Fruit fly (Drosophila melanogaster) S2 (cell line): Measurements from ENCODE around the gene CG12608.

Source experiments
- CG8478 ChIP-seq: fragments of >200 bp; optimal IDR thresholded peaks from 2 replicates; lab custom pipeline; 2018
- CTCF ChIP-seq, 2 experiments: fragments of >200 bp; optimal IDR thresholded peaks; 2 replicates each; lab custom pipeline; 2018

The CG12608 gene

DNA sequence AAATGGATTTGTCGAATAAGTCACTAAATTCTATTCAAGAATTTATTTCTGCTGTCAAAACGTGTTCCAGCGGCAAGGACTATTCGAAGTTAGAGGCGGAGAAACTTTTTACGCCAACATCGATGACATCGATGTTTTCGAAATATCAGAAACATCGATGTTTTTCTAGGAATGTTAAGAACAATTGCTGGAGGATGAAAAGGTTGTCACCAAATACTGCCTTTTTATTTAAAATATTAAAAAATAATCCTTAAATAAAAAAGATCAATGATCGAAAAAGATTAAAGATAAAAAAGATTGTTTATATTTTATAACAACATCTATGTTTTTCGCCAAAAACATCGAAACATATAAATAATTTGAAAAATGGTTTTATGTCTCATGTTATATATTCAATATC is 2.4 kb downstream of the CG12608 start, which contains the start of gene CG9123:
Gene CG9123 (minus strand): TSS at position 101 of the 400 bp plus-strand sequence.
- no peak for TF ChIP-seq CTCF (optimal IDR thresholded peaks at IDR 0.05; lab: Kevin White, UChicago)

DNA sequence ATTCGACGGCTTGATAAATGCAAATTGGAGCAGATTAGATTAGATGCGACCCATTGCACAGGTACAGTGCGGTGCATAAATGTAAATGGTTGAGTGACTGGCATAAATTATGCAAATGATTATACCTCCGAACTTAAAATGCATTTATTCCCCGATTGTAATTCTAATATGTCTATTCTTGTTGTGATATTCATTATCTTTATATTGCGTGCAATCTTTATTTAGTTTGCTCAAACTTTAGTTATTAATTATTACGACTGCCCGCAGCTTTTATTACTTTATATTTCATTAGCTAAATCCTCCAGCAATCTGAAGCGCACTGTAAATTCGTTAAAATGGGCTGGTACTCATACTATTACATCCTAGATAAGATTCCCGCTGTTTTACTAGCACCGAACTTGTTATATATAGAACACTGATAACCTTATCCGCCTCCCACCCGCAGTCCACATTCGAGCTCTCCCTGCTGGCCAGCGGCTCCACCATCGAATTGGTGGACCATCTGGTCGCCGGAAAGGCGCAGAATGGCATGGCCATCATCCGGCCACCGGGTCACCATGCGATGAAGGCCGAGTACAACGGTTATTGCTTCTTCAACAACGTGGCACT is 8.5 kb downstream of the CG12608 start:
- no peak for TF ChIP-seq CTCF (optimal IDR thresholded peaks at IDR 0.05; lab: Kevin White, UChicago)
- no peak for TF ChIP-seq CG8478 (lab: Kevin White, UChicago)

DNA sequence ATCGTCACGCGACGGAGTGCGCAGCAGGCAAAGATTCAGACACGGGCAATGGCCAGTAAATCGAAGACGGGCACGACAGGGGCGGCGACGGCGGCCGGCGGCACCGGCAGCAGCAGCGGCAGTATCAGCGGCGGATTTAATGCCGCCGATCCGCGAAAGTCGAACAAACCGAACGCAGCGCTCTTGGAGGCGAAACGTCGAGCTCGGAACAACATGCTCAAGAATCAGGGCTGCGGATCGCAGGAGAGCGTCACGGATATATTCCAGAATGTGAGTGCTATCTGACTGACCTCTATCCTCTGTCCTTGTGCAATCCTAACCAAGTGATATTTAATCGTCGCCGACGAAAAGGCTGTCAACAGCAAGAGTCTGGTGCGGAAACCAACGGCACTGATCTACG is 9.4 kb downstream of the CG12608 start:
- TF ChIP-seq CG8478 (lab: Kevin White, UChicago): no peak
- no peak for TF ChIP-seq CTCF (optimal IDR thresholded peaks at IDR 0.05; lab: Kevin White, UChicago)

DNA sequence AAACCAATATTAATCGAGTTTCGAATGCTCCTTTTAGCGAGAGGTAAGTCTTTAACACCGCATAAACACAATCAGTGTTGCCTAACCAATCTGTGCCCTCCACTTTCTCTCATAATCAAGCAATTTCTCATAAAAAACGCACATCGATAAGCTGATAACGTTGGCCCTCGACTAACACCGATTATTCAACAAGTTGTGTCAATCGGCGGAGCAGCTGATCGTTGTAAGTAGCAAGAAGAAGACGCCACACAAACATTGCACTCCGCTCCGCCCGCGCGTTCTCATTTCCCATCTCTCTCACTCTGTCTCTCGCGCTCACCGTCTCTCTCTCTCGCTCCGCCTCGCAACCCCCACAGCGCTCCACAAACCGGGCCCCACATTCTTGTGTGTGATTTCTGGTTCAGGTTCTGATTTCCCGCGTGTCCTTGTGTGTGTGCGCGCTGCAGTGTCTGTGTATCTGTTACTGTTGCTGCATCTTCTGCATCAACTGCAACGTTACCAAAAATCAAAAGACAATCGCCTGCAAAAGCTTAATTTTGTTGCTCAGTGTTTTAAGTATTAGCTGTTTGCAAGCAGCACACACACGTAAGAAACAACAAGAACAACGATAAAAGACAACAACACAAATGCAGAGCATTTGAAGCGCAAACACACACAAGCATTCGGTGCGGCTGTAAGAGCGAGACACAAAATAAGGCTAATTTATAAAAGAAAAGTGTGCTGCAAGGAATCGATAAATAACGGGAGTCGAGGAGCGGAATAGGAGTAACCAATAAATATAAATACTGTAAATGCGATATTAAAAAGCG is 11.2 kb downstream of the CG12608 start, which contains the start of the genes CG9114 and HDAC6:
Gene CG9114 (minus strand): TSS at position 89 of the 809 bp plus-strand sequence.
Gene HDAC6 (plus strand): TSS at position 245 of the 809 bp plus-strand sequence.
- TF ChIP-seq CG8478 (lab: Kevin White, UChicago) (no peak), CTCF (optimal IDR thresholded peaks at IDR 0.05; lab: Kevin White, UChicago) (no peak)

DNA sequence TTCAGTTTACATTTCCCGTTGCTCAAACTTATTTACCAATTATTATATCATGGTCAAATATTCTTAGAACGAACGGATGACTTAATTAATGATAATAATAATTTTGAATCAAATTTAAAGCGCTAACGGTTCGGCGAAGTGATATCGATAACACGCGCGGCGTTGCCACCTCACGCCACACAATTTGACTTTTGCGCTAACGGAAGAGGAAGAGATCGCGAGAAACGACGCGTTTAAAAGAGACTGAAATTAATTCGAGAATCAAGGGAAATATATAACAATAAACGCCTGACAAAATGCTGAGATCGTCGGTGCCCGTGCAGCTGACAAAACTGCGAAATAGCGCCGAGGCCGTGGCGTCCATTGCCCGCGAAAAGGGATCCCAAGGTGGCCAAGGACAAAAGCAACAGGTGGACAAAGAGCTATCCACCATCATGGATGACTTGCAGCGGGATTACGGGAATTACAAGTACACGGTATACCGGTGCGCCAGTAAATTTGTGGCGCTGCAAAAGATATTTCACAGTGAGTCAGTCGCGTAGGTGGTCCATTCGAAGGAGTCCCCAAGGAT is 16.2 kb downstream of the CG12608 start, which contains the start of gene dah:
Gene dah (plus strand): TSS at position 195 of the 571 bp plus-strand sequence.
- TF ChIP-seq CTCF (optimal IDR thresholded peaks at IDR 0.05; lab: Kevin White, UChicago) (no peak), CG8478 (lab: Kevin White, UChicago) (no peak)

DNA sequence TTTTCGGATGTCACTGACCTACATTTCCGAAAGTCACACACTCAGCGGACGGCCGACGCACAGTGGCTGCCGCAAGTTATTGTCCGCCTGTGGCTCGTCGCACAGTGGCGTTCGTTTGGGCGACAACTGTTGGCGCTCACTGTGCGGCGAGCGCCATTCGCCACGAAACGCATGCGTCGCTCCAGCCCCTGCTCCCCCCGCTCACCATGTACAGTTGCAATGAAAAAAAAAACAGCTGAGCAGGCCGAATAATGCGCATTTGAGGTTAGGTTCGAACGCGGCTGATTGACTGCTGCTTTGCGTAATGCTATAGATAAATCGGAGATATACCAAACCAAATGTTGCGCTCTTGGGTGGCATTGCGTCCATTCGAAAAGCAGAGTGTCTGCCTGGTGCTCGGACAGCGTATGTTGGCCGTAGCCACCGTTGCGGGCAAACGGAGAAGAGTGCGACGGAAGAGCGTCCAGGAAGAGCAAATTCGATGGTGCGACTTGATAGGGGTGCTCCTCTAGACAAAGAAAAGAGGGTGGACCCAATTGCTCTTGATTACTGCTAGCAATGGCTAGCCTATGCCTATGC is 21.0 kb downstream of the CG12608 start:
- no peak for TF ChIP-seq CTCF (optimal IDR thresholded peaks at IDR 0.05; lab: Kevin White, UChicago)
- TF ChIP-seq CG8478 (lab: Kevin White, UChicago): no peak

DNA sequence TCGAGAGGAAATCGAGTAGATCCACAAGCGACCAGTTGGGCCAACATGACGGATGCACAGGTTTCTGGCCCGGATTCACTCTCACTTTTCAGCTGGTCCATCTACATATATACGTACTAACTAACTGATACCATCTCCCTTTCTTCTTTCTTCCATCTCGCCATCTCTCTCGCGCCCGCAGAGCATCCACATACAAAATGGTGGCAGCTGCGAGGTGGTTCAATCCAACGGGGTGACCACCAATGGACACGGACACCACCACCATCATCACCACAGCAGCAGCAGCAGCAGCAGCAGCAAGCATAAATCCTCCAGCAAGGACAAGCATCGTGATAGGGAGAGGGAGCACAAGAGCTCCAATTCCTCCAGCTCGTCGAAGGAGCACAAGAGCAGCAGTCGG is 23.5 kb downstream of the CG12608 start:
- no peak for TF ChIP-seq CTCF (optimal IDR thresholded peaks at IDR 0.05; lab: Kevin White, UChicago)
- no peak for TF ChIP-seq CG8478 (lab: Kevin White, UChicago)

DNA sequence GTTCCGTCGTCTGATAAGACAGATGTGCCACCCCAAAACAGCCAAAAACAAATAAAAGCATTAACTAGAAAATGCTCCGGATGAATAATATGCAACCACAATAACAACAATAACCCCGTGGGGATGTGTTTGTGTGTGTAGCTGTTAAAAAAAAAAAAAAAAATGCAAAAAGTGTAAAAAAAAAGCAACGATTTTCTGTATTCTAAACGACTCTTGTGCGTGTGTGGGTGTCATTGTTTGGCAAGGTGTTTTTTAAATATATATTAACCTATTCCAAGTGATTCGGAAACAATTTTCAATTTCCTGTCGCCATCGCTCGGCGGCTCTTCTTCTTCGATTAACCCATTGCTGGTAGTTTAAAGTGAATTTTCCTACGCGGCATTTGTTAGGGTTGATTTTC is 23.9 kb downstream of the CG12608 start:
- TF ChIP-seq CG8478 (lab: Kevin White, UChicago) (no peak), CTCF (optimal IDR thresholded peaks at IDR 0.05; lab: Kevin White, UChicago) (no peak)

DNA sequence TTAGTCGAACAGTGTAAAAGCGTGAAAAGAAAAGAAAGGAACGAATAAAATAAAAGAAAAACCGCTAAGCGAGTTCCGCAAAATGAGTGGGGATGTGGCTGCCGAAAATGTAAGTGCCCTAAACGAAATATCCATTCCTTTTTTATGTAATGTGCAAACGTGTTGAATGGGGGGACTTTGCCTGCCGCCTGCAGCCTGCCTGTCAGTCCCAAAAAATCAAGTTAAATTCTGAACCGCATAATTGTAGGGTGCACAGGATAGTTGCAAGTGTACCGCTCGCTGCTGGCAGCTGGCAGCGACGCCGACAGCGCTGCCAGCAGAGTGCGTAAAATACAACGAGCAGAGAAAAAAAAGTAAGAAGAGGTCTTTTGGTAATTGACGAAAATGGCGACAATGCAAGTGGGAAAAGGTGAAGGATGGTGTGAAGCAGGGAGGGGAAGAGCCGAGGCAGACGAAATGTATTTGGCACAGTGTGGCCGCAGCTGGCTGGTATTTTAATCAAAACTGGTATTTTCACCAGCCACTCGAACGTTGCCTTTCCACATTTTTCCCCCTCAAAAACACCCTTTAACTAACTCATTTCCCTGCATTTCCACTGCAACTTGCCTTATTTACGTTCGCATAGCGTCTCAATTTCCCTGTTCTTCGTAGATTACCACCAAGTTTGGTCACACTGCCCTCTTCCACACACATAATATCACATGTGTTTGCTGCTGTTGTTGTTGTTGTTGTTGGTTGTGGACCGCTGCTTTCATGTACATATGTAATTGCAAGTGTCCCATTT is 24.5 kb downstream of the CG12608 start:
- TF ChIP-seq CTCF (optimal IDR thresholded peaks at IDR 0.05; lab: Kevin White, UChicago) (peak in 1 of 2 experiments; percentile 30), CG8478 (lab: Kevin White, UChicago) (no peak)

DNA sequence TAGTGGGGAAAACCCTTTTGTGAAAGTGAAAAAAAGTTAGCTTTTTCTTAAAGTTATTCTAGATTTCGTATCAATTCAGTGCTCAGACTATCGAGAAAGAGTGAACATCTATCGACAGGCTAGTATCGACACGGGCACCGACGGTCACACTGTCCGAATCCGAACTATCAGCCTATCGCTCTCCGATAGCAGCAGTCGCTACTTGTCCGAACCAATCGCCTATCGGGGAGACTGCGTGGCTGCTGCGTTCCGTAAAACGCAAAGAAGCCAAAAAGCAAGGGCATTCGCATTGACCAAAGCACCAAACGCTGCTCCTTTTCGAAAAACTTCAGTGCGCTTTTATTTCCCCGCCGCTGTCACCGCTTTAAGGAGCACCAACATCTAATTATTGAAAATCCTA is 25.1 kb downstream of the CG12608 start, which contains the start of gene Top1:
Gene Top1 (plus strand): TSS at position 190 of the 400 bp plus-strand sequence.
- TF ChIP-seq CTCF (optimal IDR thresholded peaks at IDR 0.05; lab: Kevin White, UChicago): peak; percentile 34 to 47
- TF ChIP-seq CG8478 (lab: Kevin White, UChicago): no peak

DNA sequence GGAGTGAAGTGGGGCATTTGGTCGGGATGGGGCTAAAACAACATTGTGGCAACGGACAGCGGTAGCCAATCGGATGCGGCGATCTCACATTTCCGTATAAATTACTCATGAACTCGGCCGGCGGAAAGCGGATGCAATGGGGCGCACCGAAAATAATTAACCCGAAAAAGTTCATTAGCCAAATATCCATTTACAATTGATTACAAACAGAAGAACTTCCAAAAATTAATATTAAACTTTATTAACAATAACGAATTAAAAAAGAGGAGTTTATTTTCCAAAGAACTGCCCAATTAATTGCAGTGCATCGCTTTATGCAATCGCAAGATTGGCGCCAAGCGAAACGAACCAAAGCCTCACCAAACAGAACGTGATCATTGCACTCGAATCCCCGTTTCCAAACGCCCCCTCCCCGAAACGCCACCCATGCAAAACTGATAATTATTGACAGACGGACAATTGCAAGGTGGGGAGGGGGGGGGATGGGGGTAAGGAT is 30.5 kb downstream of the CG12608 start:
- TF ChIP-seq CTCF (optimal IDR thresholded peaks at IDR 0.05; lab: Kevin White, UChicago) (no peak), CG8478 (lab: Kevin White, UChicago) (no peak)

DNA sequence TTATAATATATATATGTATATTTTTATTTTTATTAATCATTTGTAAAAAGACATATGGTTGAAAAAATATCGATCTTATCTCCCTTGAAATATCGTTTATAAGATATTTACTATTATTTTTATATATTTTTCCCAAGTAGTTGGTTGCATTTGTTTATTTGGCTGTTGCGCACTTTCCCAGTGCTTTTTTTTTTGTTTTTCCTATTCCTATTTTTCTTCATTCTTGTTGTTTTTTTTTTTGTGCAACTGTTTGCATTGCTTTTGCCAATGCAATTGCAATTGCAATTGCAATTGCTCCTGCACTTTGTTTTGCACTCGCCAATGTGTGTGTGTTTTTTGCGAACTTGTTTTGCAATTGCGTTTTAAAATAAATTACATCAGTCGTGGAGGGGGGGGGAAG is 31.0 kb downstream of the CG12608 start:
- TF ChIP-seq CTCF (optimal IDR thresholded peaks at IDR 0.05; lab: Kevin White, UChicago) (no peak), CG8478 (lab: Kevin White, UChicago) (no peak)

DNA sequence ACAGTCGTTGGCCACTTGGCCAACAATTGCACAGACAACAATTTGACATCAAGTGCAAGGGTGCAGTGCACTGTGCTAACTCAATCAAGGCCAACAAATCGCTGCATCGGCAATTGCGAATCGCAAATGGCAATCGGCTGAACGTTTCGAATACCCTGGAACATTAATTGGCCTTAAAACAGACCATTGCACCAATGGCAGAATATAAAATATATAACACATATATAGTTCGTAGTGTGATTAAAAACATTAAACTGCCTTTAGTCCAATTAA is 31.6 kb downstream of the CG12608 start:
- TF ChIP-seq CG8478 (lab: Kevin White, UChicago) (no peak), CTCF (optimal IDR thresholded peaks at IDR 0.05; lab: Kevin White, UChicago) (no peak)
